Worm (Caenorhabditis elegans) whole organism, young adult: ENCODE data around the gene npr-22.

ENCODE experiments used
- C06A6.2 ChIP-seq: fragments of 200-800 bp; sonication (Bioruptor generic); conservative IDR thresholded peaks from 2 replicates; pipeline ENCODE4 v1.3.6; 2022; ENCODE audit warnings: missing genetic modification characterization, missing compliant biosample characterization
- F33H1.4 ChIP-seq: fragments of 200-800 bp; sonication (Bioruptor generic); IDR thresholded peaks from 2 replicates; pipeline ENCODE4 v1.3.6; 2022; ENCODE audit warnings: missing genetic modification reagents, missing genetic modification characterization, missing compliant biosample characterization
- F49E8.2 ChIP-seq: sonication (generic microtip); optimal IDR thresholded peaks from 3 replicates; lab custom pipeline; 2017; ENCODE audit warnings: missing genetic modification characterization, mild to moderate bottlenecking, missing compliant biosample characterization, antibody characterized with exemption, moderate library complexity; ENCODE audit not compliant: insufficient read depth
- F57A8.1 ChIP-seq: fragments of 200-800 bp; sonication (Bioruptor generic); optimal IDR thresholded peaks from 2 replicates; lab custom pipeline; 2018; ENCODE audit warnings: mild to moderate bottlenecking, missing genetic modification characterization, moderate library complexity, missing compliant biosample characterization
- K11D2.4 ChIP-seq: fragments of 200-800 bp; sonication (Bioruptor generic); IDR thresholded peaks from 2 replicates; pipeline ENCODE4 v1.3.6; 2022; ENCODE audit warnings: missing genetic modification reagents, missing genetic modification characterization, missing compliant biosample characterization
- K12H6.12 ChIP-seq: fragments of 200-800 bp; sonication (Bioruptor generic); optimal IDR thresholded peaks from 2 replicates; lab custom pipeline; 2018; ENCODE audit warnings: mild to moderate bottlenecking, missing genetic modification characterization, missing compliant biosample characterization
- Y53F4B.3 ChIP-seq: fragments of 200-800 bp; sonication (Bioruptor generic); IDR thresholded peaks from 2 replicates; pipeline ENCODE4 v1.3.6; 2022; ENCODE audit warnings: missing genetic modification reagents, missing genetic modification characterization, missing compliant biosample characterization
- Y53G8AR.9 ChIP-seq: fragments of 200-800 bp; sonication (Bioruptor generic); conservative IDR thresholded peaks from 2 replicates; pipeline ENCODE4 v1.3.6; 2022; ENCODE audit warnings: missing genetic modification reagents, missing genetic modification characterization, missing compliant biosample characterization
- Y56A3A.18 ChIP-seq: fragments of 200-800 bp; sonication (Bioruptor generic); IDR thresholded peaks from 2 replicates; pipeline ENCODE4 v1.3.6; 2022; ENCODE audit warnings: missing genetic modification reagents, missing genetic modification characterization, missing compliant biosample characterization
- Y79H2A.3 ChIP-seq: fragments of 200-800 bp; sonication (Bioruptor generic); conservative IDR thresholded peaks from 2 replicates; pipeline ENCODE4 v1.3.6; 2022; ENCODE audit warnings: missing genetic modification reagents, missing genetic modification characterization, missing compliant biosample characterization
- akir-1 ChIP-seq: fragments of 200-800 bp; sonication (Bioruptor generic); optimal IDR thresholded peaks from 2 replicates; lab custom pipeline; 2018; ENCODE audit warnings: mild to moderate bottlenecking, missing genetic modification characterization, moderate library complexity, missing compliant biosample characterization
- ama-1 ChIP-seq, 3 experiments: fragments of 150-350 bp in 1 of 3; sonication (generic microtip) in 2 of 3; optimal IDR thresholded peaks; 2 replicates each; lab custom pipeline; 2014 to 2018; ENCODE audit warnings: missing biosample characterization in 2 of 3, missing genetic modification characterization in 2 of 3, missing genetic modification reagents in 2 of 3
- bed-1 ChIP-seq: fragments of 200-800 bp; sonication (Bioruptor generic); IDR thresholded peaks from 2 replicates; pipeline ENCODE4 v1.3.6; 2022; ENCODE audit warnings: missing genetic modification reagents, missing genetic modification characterization, missing compliant biosample characterization
- cebp-1 ChIP-seq, 2 experiments: fragments of 200-800 bp in 1 of 2; sonication (Bioruptor generic) in 1 of 2; sonication (generic microtip) in 1 of 2; IDR thresholded peaks in 1 of 2; optimal IDR thresholded peaks in 1 of 2; 2 replicates each; pipeline versions ENCODE4 v1.3.6 to Lab custom; 2017 to 2022; ENCODE audit warnings: missing compliant biosample characterization in 2 of 2, missing genetic modification characterization in 2 of 2, mild to moderate bottlenecking in 1 of 2, missing genetic modification reagents in 1 of 2, moderate library complexity in 1 of 2
- ceh-100 ChIP-seq: fragments of 200-800 bp; sonication (Bioruptor generic); IDR thresholded peaks from 2 replicates; pipeline ENCODE4 v1.3.6; 2022; ENCODE audit warnings: missing genetic modification reagents, missing genetic modification characterization, missing compliant biosample characterization
- chd-7 ChIP-seq: sonication (generic microtip); optimal IDR thresholded peaks from 2 replicates; lab custom pipeline; 2016; ENCODE audit warnings: mild to moderate bottlenecking, missing genetic modification characterization, moderate library complexity, missing compliant biosample characterization
- dpl-1 ChIP-seq: fragments of 150-350 bp; optimal IDR thresholded peaks from 2 replicates; lab custom pipeline; 2014; ENCODE audit warnings: missing biosample characterization, missing genetic modification reagents, missing genetic modification characterization
- efl-1 ChIP-seq: fragments of 150-350 bp; optimal IDR thresholded peaks from 2 replicates; lab custom pipeline; 2014; ENCODE audit warnings: missing biosample characterization, missing genetic modification reagents, missing genetic modification characterization
- fkh-3 ChIP-seq: sonication (generic microtip); optimal IDR thresholded peaks from 2 replicates; lab custom pipeline; 2016; ENCODE audit warnings: mild to moderate bottlenecking, missing genetic modification characterization, missing compliant biosample characterization
- hlh-12 ChIP-seq: sonication (generic microtip); optimal IDR thresholded peaks from 2 replicates; lab custom pipeline; 2016; ENCODE audit warnings: missing genetic modification characterization, missing compliant biosample characterization
- hmg-1.2 ChIP-seq: fragments of 200-800 bp; sonication (Bioruptor generic); IDR thresholded peaks from 2 replicates; pipeline ENCODE4 v1.3.6; 2022; ENCODE audit warnings: missing genetic modification reagents, missing genetic modification characterization, missing compliant biosample characterization
- hmg-20 ChIP-seq: fragments of 200-800 bp; sonication (Bioruptor generic); IDR thresholded peaks from 2 replicates; pipeline ENCODE4 v1.3.6; 2022; ENCODE audit warnings: missing genetic modification reagents, missing genetic modification characterization, missing compliant biosample characterization
- hrde-1 ChIP-seq: sonication (generic microtip); optimal IDR thresholded peaks from 2 replicates; lab custom pipeline; 2016; ENCODE audit warnings: missing genetic modification characterization, mild to moderate bottlenecking, missing compliant biosample characterization, moderate library complexity, missing genotype, missing genetic modification reagents, borderline replicate concordance
- lag-1 ChIP-seq: fragments of 200-800 bp; sonication (Bioruptor generic); IDR thresholded peaks from 2 replicates; pipeline ENCODE4 v1.3.6; 2022; ENCODE audit warnings: missing genetic modification reagents, missing genetic modification characterization, missing compliant biosample characterization
- let-526 ChIP-seq: fragments of 200-800 bp; sonication (Bioruptor generic); IDR thresholded peaks from 2 replicates; pipeline ENCODE4 v1.3.6; 2022; ENCODE audit warnings: missing genetic modification reagents, missing genetic modification characterization, missing compliant biosample characterization
- lin-40 ChIP-seq: sonication (generic microtip); optimal IDR thresholded peaks from 2 replicates; lab custom pipeline; 2016; ENCODE audit warnings: missing genetic modification characterization, mild to moderate bottlenecking, missing compliant biosample characterization, missing genotype, missing genetic modification reagents
- lir-1 ChIP-seq: fragments of 200-800 bp; sonication (Bioruptor generic); conservative IDR thresholded peaks from 2 replicates; pipeline ENCODE4 v1.3.6; 2022; ENCODE audit warnings: missing genetic modification reagents, missing genetic modification characterization, missing compliant biosample characterization
- lsy-27 ChIP-seq: sonication (generic microtip); optimal IDR thresholded peaks from 2 replicates; lab custom pipeline; 2017; ENCODE audit warnings: missing genetic modification characterization, mild to moderate bottlenecking, missing compliant biosample characterization, antibody characterized with exemption, missing genotype, borderline replicate concordance; ENCODE audit not compliant: insufficient read depth
- madf-6 ChIP-seq: fragments of 200-800 bp; sonication (Bioruptor generic); IDR thresholded peaks from 2 replicates; pipeline ENCODE4 v1.3.6; 2022; ENCODE audit warnings: missing genetic modification reagents, missing genetic modification characterization, missing compliant biosample characterization
- nhr-120 ChIP-seq: fragments of 200-800 bp; sonication (Bioruptor generic); IDR thresholded peaks from 2 replicates; pipeline ENCODE4 v1.3.6; 2022; ENCODE audit warnings: missing genetic modification characterization, missing compliant biosample characterization
- rcor-1 ChIP-seq: fragments of 200-800 bp; sonication (Bioruptor generic); IDR thresholded peaks from 2 replicates; pipeline ENCODE4 v1.3.6; 2022; ENCODE audit warnings: missing genetic modification reagents, missing genetic modification characterization, missing compliant biosample characterization
- rec-8 ChIP-seq, 2 experiments: sonication (generic microtip); optimal IDR thresholded peaks; 2 replicates each; lab custom pipeline; 2016; ENCODE audit warnings: mild to moderate bottlenecking in 2 of 2, missing genetic modification characterization in 2 of 2, missing genetic modification reagents in 2 of 2, missing genotype in 2 of 2, missing biosample characterization in 1 of 2, missing compliant biosample characterization in 1 of 2, moderate library complexity in 1 of 2
- repo-1 ChIP-seq: sonication (generic microtip); optimal IDR thresholded peaks from 2 replicates; lab custom pipeline; 2017; ENCODE audit warnings: mild to moderate bottlenecking, missing genetic modification characterization, missing compliant biosample characterization
- snpc-1.1 ChIP-seq: sonication (generic microtip); optimal IDR thresholded peaks from 2 replicates; lab custom pipeline; 2017; ENCODE audit warnings: missing genetic modification characterization, mild to moderate bottlenecking, missing compliant biosample characterization, antibody characterized with exemption, moderate library complexity, missing genotype, missing genetic modification reagents; ENCODE audit not compliant: insufficient read depth
- snpc-4 ChIP-seq, 5 experiments: fragments of 150-350 bp in 1 of 5; sonication (generic microtip) in 4 of 5; optimal IDR thresholded peaks; 2 replicates each; lab custom pipeline; 2014 to 2018; ENCODE audit warnings: missing genetic modification characterization in 5 of 5, missing biosample characterization in 3 of 5, antibody characterized with exemption in 2 of 5, mild to moderate bottlenecking in 2 of 5, missing compliant biosample characterization in 2 of 5, missing genotype in 2 of 5, moderate library complexity in 2 of 5, missing genetic modification reagents in 1 of 5
- tlf-1 ChIP-seq: fragments of 200-800 bp; sonication (Bioruptor generic); optimal IDR thresholded peaks from 2 replicates; lab custom pipeline; 2018; ENCODE audit warnings: mild to moderate bottlenecking, missing genetic modification characterization, missing compliant biosample characterization
- unc-130 ChIP-seq: sonication (generic microtip); optimal IDR thresholded peaks from 2 replicates; lab custom pipeline; 2016; ENCODE audit warnings: missing genetic modification reagents, missing genetic modification characterization, missing compliant biosample characterization
- unc-62 ChIP-seq: fragments of 150-350 bp; optimal IDR thresholded peaks from 2 replicates; lab custom pipeline; 2014; ENCODE audit warnings: missing biosample characterization, missing genetic modification reagents, missing genetic modification characterization
- xnd-1 ChIP-seq: sonication (generic microtip); optimal IDR thresholded peaks from 2 replicates; lab custom pipeline; 2016; ENCODE audit warnings: missing genotype, missing genetic modification reagents, missing genetic modification characterization, missing compliant biosample characterization
- zfh-2 ChIP-seq: fragments of 200-800 bp; sonication (Bioruptor generic); conservative IDR thresholded peaks from 2 replicates; pipeline ENCODE4 v1.3.6; 2022; ENCODE audit warnings: missing genetic modification reagents, missing genetic modification characterization, missing compliant biosample characterization
- zim-3 ChIP-seq: sonication (generic microtip); optimal IDR thresholded peaks from 2 replicates; lab custom pipeline; 2017; ENCODE audit warnings: mild to moderate bottlenecking, missing genetic modification characterization, moderate library complexity, missing compliant biosample characterization

Gene npr-22

DNA sequence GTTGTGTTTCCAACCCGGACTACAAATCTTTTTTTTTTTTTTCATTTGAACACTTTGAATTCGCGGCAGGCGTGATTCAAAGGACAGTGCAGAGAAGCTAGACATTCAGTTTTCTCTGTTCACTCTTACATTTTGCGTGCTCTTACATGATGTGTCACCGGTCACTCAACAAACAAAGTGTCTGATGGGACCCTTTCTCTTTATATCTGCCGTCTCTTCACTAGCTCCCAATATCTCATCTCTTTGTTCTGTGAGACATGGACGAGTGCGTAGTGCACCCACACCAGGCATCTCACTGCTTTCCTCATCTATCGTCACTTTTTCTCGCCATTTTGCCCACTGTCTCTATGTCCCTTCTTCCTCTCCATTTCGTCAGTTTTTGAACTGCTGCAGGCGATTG lies 27.8 kb downstream of the npr-22 start (continued):
- TF ChIP-seq repo-1 (no peak), Y79H2A.3 (GFP tag; lab: Robert Waterston, UW) (no peak), K12H6.12 (tag; lab: Kevin White, UChicago) (no peak), rcor-1 (GFP tag; lab: Robert Waterston, UW) (no peak), tlf-1 (GFP tag; lab: Kevin White, UChicago) (no peak), akir-1 (GFP tag; lab: Kevin White, UChicago) (no peak), madf-6 (GFP tag; lab: Robert Waterston, UW) (no peak), nhr-120 (GFP tag; lab: Robert Waterston, UW) (no peak), F33H1.4 (no peak), efl-1 (no peak), hmg-1.2 (GFP tag; lab: Robert Waterston, UW) (no peak; the same call in 1 of the 2 replicates), dpl-1 (no peak), unc-62 (GFP tag; lab: Kevin White, UChicago) (peak; percentile 13), hrde-1 (tag; lab: Kevin White, UChicago) (no peak), lin-40 (tag; lab: Kevin White, UChicago) (peak; percentile 28), xnd-1 (tag; lab: Kevin White, UChicago) (no peak), Y53F4B.3 (GFP tag; lab: Robert Waterston, UW) (no peak), ceh-100 (GFP tag; lab: Robert Waterston, UW) (no peak), hmg-20 (no peak), zim-3 (no peak), F57A8.1 (no peak), rec-8 (tag; optimal IDR thresholded peaks at IDR 0.05; lab: Kevin White, UChicago) (no peak), F49E8.2 (tag; lab: Kevin White, UChicago) (no peak), cebp-1 (GFP tag; IDR thresholded peaks at IDR 0.05; lab: Robert Waterston, UW) (no peak), cebp-1 (tag; optimal IDR thresholded peaks at IDR 0.05; lab: Kevin White, UChicago) (peak; percentile 62), hlh-12 (tag; lab: Kevin White, UChicago) (no peak), Y53G8AR.9 (0 out of 2 replicates have a peak, but pooled peaks have one; percentile 10), let-526 (GFP tag; lab: Robert Waterston, UW) (no peak), snpc-1.1 (tag; lab: Kevin White, UChicago) (no peak), lag-1 (GFP tag; lab: Robert Waterston, UW) (no peak), lsy-27 (tag; lab: Kevin White, UChicago) (no peak), unc-130 (no peak), snpc-4 (GFP tag; optimal IDR thresholded peaks at IDR 0.05; lab: Kevin White, UChicago) (no peak), snpc-4 (tag; optimal IDR thresholded peaks at IDR 0.05; lab: Kevin White, UChicago) (no peak), zfh-2 (GFP tag; lab: Robert Waterston, UW) (no peak), K11D2.4 (no peak), fkh-3 (tag; lab: Kevin White, UChicago) (no peak), Y56A3A.18 (GFP tag; lab: Robert Waterston, UW) (no peak), ama-1 (optimal IDR thresholded peaks at IDR 0.05; lab: Kevin White, UChicago) (no peak), ama-1 (GFP tag; optimal IDR thresholded peaks at IDR 0.05; lab: Kevin White, UChicago) (no peak), chd-7 (no peak), lir-1 (GFP tag; lab: Robert Waterston, UW) (no peak), bed-1 (no peak), C06A6.2 (GFP tag; lab: Robert Waterston, UW) (no peak)
